Worm (Caenorhabditis elegans) whole organism, L3 larva: ENCODE data around the gene ndx-6.

Source experiments
- R02D3.7 ChIP-seq: fragments of 150-350 bp; optimal IDR thresholded peaks from 2 replicates; lab custom pipeline; 2014; ENCODE audit warnings: missing biosample characterization, missing genetic modification characterization
- ama-1 ChIP-seq: fragments of 150-350 bp; optimal IDR thresholded peaks from 2 replicates; lab custom pipeline; 2018
- egl-27 ChIP-seq: sonication (generic microtip); optimal IDR thresholded peaks from 4 replicates; lab custom pipeline; 2017; ENCODE audit warnings: missing biosample characterization, missing genetic modification reagents, missing genetic modification characterization
- elt-2 ChIP-seq: sonication (generic microtip); optimal IDR thresholded peaks from 2 replicates; lab custom pipeline; 2016; ENCODE audit warnings: missing genetic modification reagents, mild to moderate bottlenecking, missing genetic modification characterization, missing compliant biosample characterization
- elt-3 ChIP-seq, 3 experiments: fragments of 150-350 bp in 1 of 3; sonication (generic microtip) in 2 of 3; optimal IDR thresholded peaks; 2 replicates in 2 of 3; 4 replicates in 1 of 3; lab custom pipeline; 2014 to 2017; ENCODE audit warnings: missing biosample characterization in 3 of 3, missing genetic modification characterization in 3 of 3
- fkh-10 ChIP-seq: sonication (generic microtip); optimal IDR thresholded peaks from 2 replicates; lab custom pipeline; 2017; ENCODE audit warnings: missing biosample characterization, missing genetic modification reagents, missing genetic modification characterization
- fos-1 ChIP-seq: fragments of 150-350 bp; optimal IDR thresholded peaks from 2 replicates; lab custom pipeline; 2014; ENCODE audit warnings: missing biosample characterization, missing genetic modification characterization
- lin-39 ChIP-seq: fragments of 150-350 bp; optimal IDR thresholded peaks from 2 replicates; lab custom pipeline; 2018; ENCODE audit warnings: missing biosample characterization, missing genetic modification reagents, missing genetic modification characterization
- nhr-11 ChIP-seq: fragments of 150-350 bp; optimal IDR thresholded peaks from 2 replicates; lab custom pipeline; 2014; ENCODE audit warnings: missing biosample characterization, missing genetic modification characterization
- nhr-237 ChIP-seq: fragments of 150-350 bp; optimal IDR thresholded peaks from 2 replicates; lab custom pipeline; 2014; ENCODE audit warnings: missing biosample characterization, missing genetic modification characterization
- nhr-76 ChIP-seq: fragments of 150-350 bp; sonication (generic microtip); optimal IDR thresholded peaks from 5 replicates; lab custom pipeline; 2014; ENCODE audit warnings: missing biosample characterization, missing genetic modification characterization
- unc-62 ChIP-seq: fragments of 150-350 bp; sonication (generic microtip); optimal IDR thresholded peaks from 4 replicates; lab custom pipeline; 2014; ENCODE audit warnings: missing biosample characterization, missing genetic modification reagents, missing genetic modification characterization

- no peak for TF ChIP-seq unc-62 (GFP tag; lab: Kevin White, UChicago)
- no peak for TF ChIP-seq elt-2 (tag; lab: Kevin White, UChicago)
- no peak for TF ChIP-seq egl-27
- no peak for TF ChIP-seq nhr-237 (tag; lab: Kevin White, UChicago)
- no peak for TF ChIP-seq nhr-11 (tag; lab: Kevin White, UChicago)
- no peak for TF ChIP-seq fos-1 (tag; lab: Kevin White, UChicago)
- no peak for TF ChIP-seq fkh-10
- TF ChIP-seq R02D3.7 (tag; lab: Kevin White, UChicago), result no peak
- no peak for TF ChIP-seq nhr-76
- no peak for TF ChIP-seq ama-1 (lab: Kevin White, UChicago)
- TF ChIP-seq lin-39 (tag; lab: Kevin White, UChicago), result no peak
- no peak for TF ChIP-seq elt-3 (tag; optimal IDR thresholded peaks at IDR 0.05; lab: Kevin White, UChicago)
Observed at ce11 chrII:5344775-5345174, 44.9 kb downstream of the ndx-6 start, which contains the start of gene F09E5.14.
